Fruit fly (Drosophila melanogaster) whole organism, embryonic: ENCODE results near the gene Cisd2.

Experiments used
- BEAF-32 ChIP-seq: fragments of 200-800 bp; sonication (Bioruptor generic); optimal IDR thresholded peaks from 3 replicates; lab custom pipeline; 2017; ENCODE audit warnings: missing biosample characterization, missing genetic modification characterization, mild to moderate bottlenecking, moderate library complexity, missing genetic modification reagents
- Bgb ChIP-seq: fragments of 200-800 bp; sonication (Bioruptor generic); IDR thresholded peaks from 2 replicates; pipeline ENCODE4 v1.3.6; 2022; ENCODE audit warnings: missing biosample characterization, missing genetic modification characterization; ENCODE audit not compliant: partially characterized antibody
- BtbVII ChIP-seq: fragments of 200-800 bp; sonication (Bioruptor generic); optimal IDR thresholded peaks from 3 replicates; lab custom pipeline; 2017; ENCODE audit warnings: missing biosample characterization, mild to moderate bottlenecking, missing genetic modification characterization
- CG1024 ChIP-seq: fragments of 200-800 bp; sonication (Bioruptor generic); IDR thresholded peaks from 2 replicates; pipeline ENCODE4 v1.3.6; 2022; ENCODE audit warnings: missing biosample characterization, missing genetic modification characterization
- CG11560 ChIP-seq: fragments of 200-800 bp; sonication (Bioruptor generic); IDR thresholded peaks from 3 replicates; pipeline ENCODE4 v1.3.6; 2022; ENCODE audit warnings: missing biosample characterization, missing genetic modification characterization
- CG11696 ChIP-seq: fragments of 200-800 bp; sonication (Bioruptor generic); IDR thresholded peaks from 2 replicates; pipeline ENCODE4 v1.3.6; 2022; ENCODE audit warnings: missing biosample characterization, missing genetic modification characterization
- CG12071 ChIP-seq: fragments of 200-800 bp; sonication (Bioruptor generic); optimal IDR thresholded peaks from 3 replicates; lab custom pipeline; 2018; ENCODE audit warnings: missing biosample characterization, mild to moderate bottlenecking, missing genetic modification characterization
- CG12942 ChIP-seq: fragments of 200-800 bp; sonication (Bioruptor generic); optimal IDR thresholded peaks from 3 replicates; lab custom pipeline; 2016; ENCODE audit warnings: missing biosample characterization, missing genetic modification characterization
- CG15514 ChIP-seq: fragments of 200-800 bp; sonication (Bioruptor generic); optimal IDR thresholded peaks from 3 replicates; lab custom pipeline; 2017; ENCODE audit warnings: missing biosample characterization, missing genetic modification characterization, mild to moderate bottlenecking, moderate library complexity, missing genetic modification reagents
- CG17361 ChIP-seq: fragments of 200-800 bp; sonication (Bioruptor generic); IDR thresholded peaks from 3 replicates; pipeline ENCODE4 v1.3.6; 2022; ENCODE audit warnings: missing biosample characterization, missing genetic modification characterization
- CG2712 ChIP-seq: fragments of 200-800 bp; optimal IDR thresholded peaks from 3 replicates; lab custom pipeline; 2019; ENCODE audit warnings: missing biosample characterization, mild to moderate bottlenecking, missing genetic modification characterization, moderate library complexity
- CG30020 ChIP-seq: fragments of 200-800 bp; optimal IDR thresholded peaks from 2 replicates; lab custom pipeline; 2019; ENCODE audit warnings: missing biosample characterization, mild to moderate bottlenecking, missing genetic modification characterization, moderate library complexity
- CG3281 ChIP-seq: fragments of 200-800 bp; sonication (Bioruptor generic); optimal IDR thresholded peaks from 3 replicates; lab custom pipeline; 2017; ENCODE audit warnings: missing biosample characterization, mild to moderate bottlenecking, missing genetic modification characterization
- CG3995 ChIP-seq: fragments of 200-800 bp; sonication (Bioruptor generic); optimal IDR thresholded peaks from 3 replicates; lab custom pipeline; 2016; ENCODE audit warnings: missing biosample characterization, missing genetic modification characterization
- CG6791 ChIP-seq: fragments of 200-800 bp; sonication (Bioruptor generic); IDR thresholded peaks from 3 replicates; pipeline ENCODE4 v1.3.6; 2022; ENCODE audit warnings: missing biosample characterization, missing genetic modification characterization; ENCODE audit not compliant: partially characterized antibody
- CG7786 ChIP-seq: fragments of 200-800 bp; sonication (Bioruptor generic); optimal IDR thresholded peaks from 2 replicates; lab custom pipeline; 2016; ENCODE audit warnings: missing biosample characterization, missing genetic modification characterization
- CG7963 ChIP-seq: fragments of 200-800 bp; sonication (Bioruptor generic); IDR thresholded peaks from 3 replicates; pipeline ENCODE4 v1.3.6; 2022; ENCODE audit warnings: missing biosample characterization, missing genetic modification characterization; ENCODE audit not compliant: partially characterized antibody
- CG9437 ChIP-seq: fragments of 200-800 bp; sonication (Bioruptor generic); optimal IDR thresholded peaks from 2 replicates; lab custom pipeline; 2018; ENCODE audit warnings: missing biosample characterization, mild to moderate bottlenecking, missing genetic modification characterization
- CG9609 ChIP-seq: fragments of 200-800 bp; sonication (Bioruptor generic); optimal IDR thresholded peaks from 3 replicates; lab custom pipeline; 2016; ENCODE audit warnings: missing biosample characterization, missing genetic modification characterization
- Dek ChIP-seq: fragments of 200-800 bp; sonication (Bioruptor generic); optimal IDR thresholded peaks from 3 replicates; lab custom pipeline; 2019; ENCODE audit warnings: missing biosample characterization, mild to moderate bottlenecking, missing genetic modification characterization, moderate library complexity
- Dref ChIP-seq: fragments of 200-800 bp; sonication (Bioruptor generic); IDR thresholded peaks from 2 replicates; pipeline ENCODE4 v1.3.6; 2022; ENCODE audit warnings: missing biosample characterization, missing genetic modification characterization
- E2f2 ChIP-seq: fragments of 200-800 bp; sonication (Bioruptor generic); IDR thresholded peaks from 2 replicates; pipeline ENCODE4 v1.3.6; 2022; ENCODE audit warnings: missing biosample characterization, missing genetic modification characterization
- HLH4C ChIP-seq: fragments of 200-800 bp; sonication (Bioruptor generic); IDR thresholded peaks from 3 replicates; pipeline ENCODE4 v1.3.6; 2022; ENCODE audit warnings: missing biosample characterization, missing genetic modification characterization; ENCODE audit not compliant: partially characterized antibody
- Hand ChIP-seq: fragments of 200-800 bp; sonication (Bioruptor generic); optimal IDR thresholded peaks from 2 replicates; lab custom pipeline; 2017; ENCODE audit warnings: mild to moderate bottlenecking, missing biosample characterization, missing genetic modification reagents, missing genetic modification characterization
- HmgZ ChIP-seq: fragments of 200-800 bp; sonication (Bioruptor generic); optimal IDR thresholded peaks from 2 replicates; lab custom pipeline; 2018; ENCODE audit warnings: missing biosample characterization, mild to moderate bottlenecking, missing genetic modification characterization
- Lim3 ChIP-seq: fragments of 200-800 bp; sonication (Bioruptor generic); IDR thresholded peaks from 2 replicates; pipeline ENCODE4 v1.3.6; 2022; ENCODE audit warnings: missing biosample characterization, missing genetic modification characterization
- Nf-YB ChIP-seq: fragments of 200-800 bp; sonication (Bioruptor generic); optimal IDR thresholded peaks from 3 replicates; lab custom pipeline; 2019; ENCODE audit warnings: missing biosample characterization, mild to moderate bottlenecking, missing genetic modification characterization, moderate library complexity
- Rx ChIP-seq: fragments of 200-800 bp; sonication (Bioruptor generic); IDR thresholded peaks from 2 replicates; pipeline ENCODE4 v1.3.6; 2022; ENCODE audit warnings: missing biosample characterization, missing genetic modification characterization
- Vsx1 ChIP-seq: fragments of 200-800 bp; sonication (Bioruptor generic); optimal IDR thresholded peaks from 2 replicates; lab custom pipeline; 2017; ENCODE audit warnings: missing biosample characterization, mild to moderate bottlenecking, missing genetic modification characterization, missing genetic modification reagents
- Xrp1 ChIP-seq: fragments of 200-800 bp; sonication (Bioruptor generic); IDR thresholded peaks from 2 replicates; pipeline ENCODE4 v1.3.6; 2022; ENCODE audit warnings: missing biosample characterization, missing genetic modification characterization
- ase ChIP-seq: fragments of 200-800 bp; sonication (Bioruptor generic); IDR thresholded peaks from 3 replicates; pipeline ENCODE4 v1.3.6; 2022; ENCODE audit warnings: missing biosample characterization, missing genetic modification characterization
- bab2 ChIP-seq: fragments of 200-800 bp; sonication (Bioruptor generic); optimal IDR thresholded peaks from 2 replicates; lab custom pipeline; 2016; ENCODE audit warnings: missing biosample characterization, missing genetic modification characterization
- dmrt99B ChIP-seq: fragments of 200-800 bp; sonication (Bioruptor generic); optimal IDR thresholded peaks from 2 replicates; lab custom pipeline; 2018; ENCODE audit warnings: missing biosample characterization, mild to moderate bottlenecking, missing genetic modification characterization, moderate library complexity
- ems ChIP-seq: fragments of 200-800 bp; sonication (Bioruptor generic); optimal IDR thresholded peaks from 3 replicates; lab custom pipeline; 2016; ENCODE audit warnings: missing biosample characterization, missing genetic modification characterization
- fru ChIP-seq: fragments of >200 bp; optimal IDR thresholded peaks from 2 replicates; lab custom pipeline; 2017
- gcm2 ChIP-seq: fragments of 200-800 bp; sonication (Bioruptor generic); optimal IDR thresholded peaks from 2 replicates; lab custom pipeline; 2016; ENCODE audit warnings: missing biosample characterization, missing genetic modification characterization
- ham ChIP-seq: fragments of 200-800 bp; sonication (Bioruptor generic); IDR thresholded peaks from 2 replicates; pipeline ENCODE4 v1.3.6; 2022; ENCODE audit warnings: missing biosample characterization, missing genetic modification characterization
- inv ChIP-seq: fragments of 200-800 bp; sonication (Bioruptor generic); IDR thresholded peaks from 2 replicates; pipeline ENCODE4 v1.3.6; 2022; ENCODE audit warnings: missing biosample characterization, missing genetic modification characterization; ENCODE audit not compliant: partially characterized antibody
- lmd ChIP-seq: fragments of 200-800 bp; sonication (Bioruptor generic); IDR thresholded peaks from 2 replicates; pipeline ENCODE4 v1.3.6; 2022; ENCODE audit warnings: missing biosample characterization, missing genetic modification characterization
- pan ChIP-seq, 4 experiments: fragments of >200 bp in 3 of 4; fragments of 200-800 bp in 1 of 4; sonication (Bioruptor generic) in 1 of 4; optimal IDR thresholded peaks in 3 of 4; IDR thresholded peaks in 1 of 4; 2 replicates each; pipeline versions ENCODE4 v1.3.6 to Lab custom; 2017 to 2022; ENCODE audit warnings: missing biosample characterization in 2 of 4, missing genetic modification characterization in 2 of 4, mixed read lengths in 1 of 4
- pros ChIP-seq: fragments of 200-800 bp; sonication (Bioruptor generic); optimal IDR thresholded peaks from 3 replicates; lab custom pipeline; 2019; ENCODE audit warnings: missing biosample characterization, mild to moderate bottlenecking, missing genetic modification characterization, moderate library complexity
- run ChIP-seq: fragments of 200-800 bp; sonication (Bioruptor generic); optimal IDR thresholded peaks from 3 replicates; lab custom pipeline; 2018; ENCODE audit warnings: missing biosample characterization, mild to moderate bottlenecking, missing genetic modification characterization
- scrt ChIP-seq: fragments of 200-800 bp; sonication (Bioruptor generic); optimal IDR thresholded peaks from 2 replicates; lab custom pipeline; 2018; ENCODE audit warnings: missing biosample characterization, mild to moderate bottlenecking, missing genetic modification characterization, moderate library complexity
- sens ChIP-seq: fragments of 200-800 bp; sonication (Bioruptor generic); peaks from one replicate; lab custom pipeline; 2016; ENCODE audit warnings: missing biosample characterization, missing genetic modification characterization
- seq ChIP-seq: fragments of 200-800 bp; sonication (Bioruptor generic); IDR thresholded peaks from 2 replicates; pipeline ENCODE4 v1.3.6; 2022; ENCODE audit warnings: missing biosample characterization, missing genetic modification characterization
- slou ChIP-seq: fragments of 200-800 bp; sonication (Bioruptor generic); optimal IDR thresholded peaks from 3 replicates; lab custom pipeline; 2016; ENCODE audit warnings: missing biosample characterization, missing genetic modification characterization
- so ChIP-seq: fragments of 200-800 bp; sonication (Bioruptor generic); IDR thresholded peaks from 3 replicates; pipeline ENCODE4 v1.3.6; 2022; ENCODE audit warnings: missing biosample characterization, missing genetic modification characterization
- toy ChIP-seq: fragments of 200-800 bp; sonication (Bioruptor generic); IDR thresholded peaks from 2 replicates; pipeline ENCODE4 v1.3.6; 2022; ENCODE audit warnings: missing biosample characterization, missing genetic modification characterization
- tup ChIP-seq: fragments of 200-800 bp; sonication (Bioruptor generic); optimal IDR thresholded peaks from 2 replicates; lab custom pipeline; 2016; ENCODE audit warnings: missing biosample characterization, mild to moderate bottlenecking, missing genetic modification characterization, moderate library complexity

The Cisd2 gene

dm6 chr3R:29207012-29207656 lies 16.1 kb downstream of the Cisd2 start (continued):
- TF ChIP-seq toy (GFP tag; lab: Robert Waterston, UW) (no peak), CG17361 (GFP tag; lab: Robert Waterston, UW) (peak; percentile 25; the same call in 1 of the 3 replicates), CG9609 (GFP tag; lab: Kevin White, UChicago) (no peak), CG12071 (GFP tag; lab: Kevin White, UChicago) (peak; percentile 40), ems (no peak), CG9437 (no peak), scrt (GFP tag; lab: Kevin White, UChicago) (peak; percentile 2), run (tag; lab: Kevin White, UChicago) (no peak), pros (GFP tag; lab: Kevin White, UChicago) (no peak), Vsx1 (GFP tag; lab: Kevin White, UChicago) (peak; percentile 19), Dek (tag; lab: Kevin White, UChicago) (peak; percentile 55), Xrp1 (GFP tag; lab: Robert Waterston, UW) (peak; percentile 75), BtbVII (GFP tag; lab: Kevin White, UChicago) (peak; percentile 54), seq (GFP tag; lab: Robert Waterston, UW) (peak; percentile 69; the same call in 1 of the 2 replicates), CG11560 (tag; lab: Robert Waterston, UW) (peak; percentile 26; the same call in 1 of the 3 replicates), so (GFP tag; lab: Robert Waterston, UW) (peak; percentile 78), CG7786 (GFP tag; lab: Kevin White, UChicago) (no peak), CG12942 (GFP tag; lab: Kevin White, UChicago) (peak; percentile 26), gcm2 (GFP tag; lab: Kevin White, UChicago) (no peak), Bgb (GFP tag; lab: Robert Waterston, UW) (no peak), CG11696 (GFP tag; lab: Robert Waterston, UW) (peak; percentile 58), CG3281 (GFP tag; lab: Kevin White, UChicago) (peak; percentile 59), CG2712 (tag; lab: Kevin White, UChicago) (peak; percentile 69), HLH4C (GFP tag; lab: Robert Waterston, UW) (no peak), slou (GFP tag; lab: Kevin White, UChicago) (no peak), lmd (GFP tag; lab: Robert Waterston, UW) (peak; percentile 78), Dref (GFP tag; lab: Robert Waterston, UW) (no peak), fru (lab: Kevin White, UChicago) (no peak), pan (optimal IDR thresholded peaks at IDR 0.05; lab: Kevin White, UChicago) (no peak), pan (GFP tag; optimal IDR thresholded peaks at IDR 0.05 in 1 of 2, IDR thresholded peaks at IDR 0.05 in 1 of 2) (peak in 1 of 2 experiments; percentile 85), CG7963 (GFP tag; lab: Robert Waterston, UW) (no peak), CG6791 (GFP tag; lab: Robert Waterston, UW) (no peak), Hand (GFP tag; lab: Kevin White, UChicago) (no peak), tup (GFP tag; lab: Kevin White, UChicago) (no peak), ham (no peak), CG1024 (GFP tag; lab: Robert Waterston, UW) (peak; percentile 47; the same call in 1 of the 2 replicates), sens (GFP tag; lab: Kevin White, UChicago) (peak; percentile 48), CG3995 (GFP tag; lab: Kevin White, UChicago) (no peak), inv (GFP tag; lab: Robert Waterston, UW) (no peak), E2f2 (peak; percentile 38; the same call in 1 of the 2 replicates), BEAF-32 (GFP tag; lab: Kevin White, UChicago) (no peak), Lim3 (GFP tag; lab: Robert Waterston, UW) (no peak), ase (peak; percentile 66; the same call in 2 of the 3 replicates), Nf-YB (GFP tag; lab: Kevin White, UChicago) (peak; percentile 0), Rx (GFP tag; lab: Robert Waterston, UW) (peak; percentile 41; the same call in 1 of the 2 replicates), dmrt99B (tag; lab: Kevin White, UChicago) (peak; percentile 73), CG15514 (GFP tag; lab: Kevin White, UChicago) (peak; percentile 36), bab2 (no peak), CG30020 (tag; lab: Kevin White, UChicago) (no peak), HmgZ (tag; lab: Kevin White, UChicago) (peak; percentile 30)
